Worm (Caenorhabditis elegans) whole organism, L3 larva: Measurements from ENCODE around the gene ZK813.2.

Experiments used
- R02D3.7 ChIP-seq: fragments of 150-350 bp; optimal IDR thresholded peaks from 2 replicates; lab custom pipeline; 2014; ENCODE audit warnings: missing biosample characterization, missing genetic modification characterization
- ZK546.5 ChIP-seq: sonication (generic microtip); optimal IDR thresholded peaks from 2 replicates; lab custom pipeline; 2017; ENCODE audit warnings: missing biosample characterization, missing genetic modification characterization
- aly-2 ChIP-seq: fragments of 150-350 bp; optimal IDR thresholded peaks from 2 replicates; lab custom pipeline; 2014; ENCODE audit warnings: missing biosample characterization, missing genetic modification characterization
- ceh-28 ChIP-seq: fragments of 150-350 bp; optimal IDR thresholded peaks from 2 replicates; lab custom pipeline; 2014; ENCODE audit warnings: missing biosample characterization, missing genetic modification reagents, missing genetic modification characterization
- ceh-82 ChIP-seq: fragments of 150-350 bp; optimal IDR thresholded peaks from 2 replicates; lab custom pipeline; 2014; ENCODE audit warnings: missing biosample characterization, missing genetic modification characterization
- egl-27 ChIP-seq: sonication (generic microtip); optimal IDR thresholded peaks from 4 replicates; lab custom pipeline; 2017; ENCODE audit warnings: missing biosample characterization, missing genetic modification reagents, missing genetic modification characterization
- egl-5 ChIP-seq: fragments of 150-350 bp; optimal IDR thresholded peaks from 2 replicates; lab custom pipeline; 2017; ENCODE audit warnings: missing biosample characterization, missing genetic modification reagents, missing genetic modification characterization, inconsistent platforms
- elt-1 ChIP-seq: fragments of 150-350 bp; optimal IDR thresholded peaks from 2 replicates; lab custom pipeline; 2014; ENCODE audit warnings: missing biosample characterization, missing genetic modification characterization
- elt-2 ChIP-seq: sonication (generic microtip); optimal IDR thresholded peaks from 2 replicates; lab custom pipeline; 2016; ENCODE audit warnings: missing genetic modification reagents, mild to moderate bottlenecking, missing genetic modification characterization, missing compliant biosample characterization
- elt-3 ChIP-seq, 3 experiments: fragments of 150-350 bp in 1 of 3; sonication (generic microtip) in 2 of 3; optimal IDR thresholded peaks; 2 replicates in 2 of 3; 4 replicates in 1 of 3; lab custom pipeline; 2014 to 2017; ENCODE audit warnings: missing biosample characterization in 3 of 3, missing genetic modification characterization in 3 of 3
- eor-1 ChIP-seq, 2 experiments: fragments of 150-350 bp; optimal IDR thresholded peaks; 2 replicates each; lab custom pipeline; 2014 to 2018; ENCODE audit warnings: missing biosample characterization in 2 of 2, missing genetic modification characterization in 2 of 2
- fkh-2 ChIP-seq: fragments of 150-350 bp; optimal IDR thresholded peaks from 2 replicates; lab custom pipeline; 2014; ENCODE audit warnings: missing biosample characterization, missing genetic modification reagents, missing genetic modification characterization
- hmg-11 ChIP-seq: sonication (generic microtip); optimal IDR thresholded peaks from 2 replicates; lab custom pipeline; 2016; ENCODE audit warnings: missing genetic modification characterization, missing compliant biosample characterization
- jun-1 ChIP-seq: fragments of 150-350 bp; optimal IDR thresholded peaks from 2 replicates; lab custom pipeline; 2014; ENCODE audit warnings: missing biosample characterization, missing genetic modification reagents, missing genetic modification characterization
- lin-39 ChIP-seq: fragments of 150-350 bp; optimal IDR thresholded peaks from 2 replicates; lab custom pipeline; 2018; ENCODE audit warnings: missing biosample characterization, missing genetic modification reagents, missing genetic modification characterization
- lsy-12 ChIP-seq: sonication (generic microtip); optimal IDR thresholded peaks from 2 replicates; lab custom pipeline; 2016; ENCODE audit warnings: mild to moderate bottlenecking, missing genetic modification characterization, missing compliant biosample characterization
- mdl-1 ChIP-seq: fragments of 150-350 bp; optimal IDR thresholded peaks from 2 replicates; lab custom pipeline; 2014; ENCODE audit warnings: missing biosample characterization, missing genetic modification characterization
- mml-1 ChIP-seq: fragments of 150-350 bp; sonication (generic microtip); optimal IDR thresholded peaks from 3 replicates; lab custom pipeline; 2014; ENCODE audit warnings: missing biosample characterization, missing genetic modification characterization
- nhr-11 ChIP-seq: fragments of 150-350 bp; optimal IDR thresholded peaks from 2 replicates; lab custom pipeline; 2014; ENCODE audit warnings: missing biosample characterization, missing genetic modification characterization
- nhr-12 ChIP-seq: fragments of 150-350 bp; optimal IDR thresholded peaks from 2 replicates; lab custom pipeline; 2014; ENCODE audit warnings: missing biosample characterization, missing genetic modification characterization
- nhr-23 ChIP-seq: fragments of 150-350 bp; optimal IDR thresholded peaks from 2 replicates; lab custom pipeline; 2014; ENCODE audit warnings: missing biosample characterization, missing genetic modification reagents, missing genetic modification characterization
- nhr-25 ChIP-seq: sonication (generic microtip); optimal IDR thresholded peaks from 2 replicates; lab custom pipeline; 2017; ENCODE audit warnings: missing biosample characterization, missing genetic modification characterization
- nhr-43 ChIP-seq: sonication (generic microtip); optimal IDR thresholded peaks from 2 replicates; lab custom pipeline; 2016; ENCODE audit warnings: mild to moderate bottlenecking, missing genetic modification characterization, missing compliant biosample characterization; ENCODE audit not compliant: poor library complexity, severe bottlenecking
- nhr-76 ChIP-seq: fragments of 150-350 bp; sonication (generic microtip); optimal IDR thresholded peaks from 5 replicates; lab custom pipeline; 2014; ENCODE audit warnings: missing biosample characterization, missing genetic modification characterization
- nhr-77 ChIP-seq: fragments of 150-350 bp; optimal IDR thresholded peaks from 2 replicates; lab custom pipeline; 2014; ENCODE audit warnings: missing biosample characterization, missing genetic modification characterization
- pha-4 ChIP-seq: fragments of 150-350 bp; optimal IDR thresholded peaks from 2 replicates; lab custom pipeline; 2014; ENCODE audit warnings: missing biosample characterization, missing genetic modification reagents, missing genetic modification characterization
- pqm-1 ChIP-seq: fragments of 150-350 bp; optimal IDR thresholded peaks from 2 replicates; lab custom pipeline; 2017; ENCODE audit warnings: missing biosample characterization, missing genetic modification characterization, inconsistent platforms
- sea-2 ChIP-seq: fragments of 150-350 bp; sonication (generic microtip); optimal IDR thresholded peaks from 4 replicates; lab custom pipeline; 2014; ENCODE audit warnings: missing biosample characterization, missing genetic modification reagents, missing genetic modification characterization
- skn-1 ChIP-seq: fragments of 150-350 bp; optimal IDR thresholded peaks from 2 replicates; lab custom pipeline; 2014; ENCODE audit warnings: missing biosample characterization, missing genetic modification characterization
- tbx-2 ChIP-seq: sonication (generic microtip); optimal IDR thresholded peaks from 2 replicates; lab custom pipeline; 2016; ENCODE audit warnings: mild to moderate bottlenecking, missing genetic modification characterization, missing compliant biosample characterization

ZK813.2 gene

DNA sequence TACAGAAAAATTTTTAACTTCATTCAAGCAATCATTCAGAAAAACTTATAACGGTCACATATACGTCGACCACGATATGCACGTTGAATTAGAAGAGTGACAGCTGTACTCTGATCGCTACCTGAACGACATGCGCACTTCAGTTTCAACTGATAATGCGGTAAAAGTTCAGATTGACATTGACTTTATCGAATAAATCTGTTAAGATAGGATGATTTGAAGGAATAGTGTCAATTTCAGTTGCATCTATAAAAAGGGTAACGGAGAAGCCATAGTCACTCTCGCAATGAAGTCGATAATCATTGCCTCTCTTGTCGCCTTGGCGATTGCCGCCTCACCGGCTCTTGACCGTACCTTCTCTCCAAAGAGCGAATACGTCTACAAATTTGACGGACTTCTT, 40.4 kb upstream of the ZK813.2 start, which contains the start of gene vit-5:
TSS of gene vit-5 (plus strand) at position 277 of the 400 bp plus-strand sequence.
- no peak for TF ChIP-seq egl-27

- TF ChIP-seq elt-1 (tag; lab: Kevin White, UChicago) = no peak
- TF ChIP-seq tbx-2 (tag; lab: Kevin White, UChicago) = no peak
- TF ChIP-seq fkh-2 (tag; lab: Kevin White, UChicago) = no peak
- no peak for TF ChIP-seq sea-2 (GFP tag; lab: Kevin White, UChicago)
- TF ChIP-seq hmg-11 (tag; lab: Kevin White, UChicago) = no peak
- no peak for TF ChIP-seq R02D3.7 (tag; lab: Kevin White, UChicago)
Measured at ce11 chrX:3408717-3409303, 34.8 kb upstream of the ZK813.2 start.

ce11 chrX:3411565-3412022, 32.0 kb upstream of the ZK813.2 start, which contains the start of gene unc-78:
Gene unc-78, minus strand, starts transcription at chrX:3411615.
- TF ChIP-seq lsy-12 (tag; lab: Kevin White, UChicago) (no peak), elt-2 (peak; percentile 0), pha-4 (tag; lab: Kevin White, UChicago) (peak; percentile 16), pqm-1 (peak; percentile 31), mdl-1 (tag; lab: Kevin White, UChicago) (no peak)

ce11 chrX:3414660-3415144, 28.9 kb upstream of the ZK813.2 start, which contains the start of gene dhs-27:
Gene dhs-27, minus strand, starts transcription at chrX:3414710.
- TF ChIP-seq nhr-23 (tag; lab: Kevin White, UChicago) (peak; percentile 60), elt-3 (tag; optimal IDR thresholded peaks at IDR 0.05; lab: Kevin White, UChicago) (no peak), pha-4 (tag; lab: Kevin White, UChicago) (no peak), egl-5 (tag; lab: Kevin White, UChicago) (no peak), skn-1 (tag; lab: Kevin White, UChicago) (no peak), nhr-43 (tag; lab: Kevin White, UChicago) (no peak), aly-2 (tag; lab: Kevin White, UChicago) (no peak), nhr-25 (tag; lab: Kevin White, UChicago) (peak; percentile 59), nhr-77 (tag; lab: Kevin White, UChicago) (no peak)
- TF ChIP-seq, all 47 proteins: peak for 2

DNA sequence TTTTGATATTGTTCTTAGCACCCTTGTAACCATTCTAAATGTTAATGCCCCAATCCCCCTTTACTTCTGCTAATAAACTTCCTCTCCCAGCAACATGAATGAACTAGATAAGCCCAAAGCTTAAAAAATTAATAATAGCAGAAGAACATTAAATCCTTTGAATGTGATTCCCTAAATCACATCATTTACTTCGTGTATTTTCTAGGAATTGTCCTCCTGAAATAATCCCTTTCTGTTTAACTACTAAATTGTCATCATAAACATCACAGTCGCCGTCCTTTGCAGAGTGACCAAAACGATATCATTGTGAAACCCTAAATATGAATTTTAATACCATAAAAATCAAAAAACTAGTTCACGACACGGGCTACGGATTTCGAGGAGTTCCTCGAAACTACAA, 27.6 kb upstream of the ZK813.2 start:
- TF ChIP-seq lin-39 (tag; lab: Kevin White, UChicago) (no peak), sea-2 (GFP tag; lab: Kevin White, UChicago) (no peak)

- no peak for TF ChIP-seq tbx-2 (tag; lab: Kevin White, UChicago)
- TF ChIP-seq nhr-43 (tag; lab: Kevin White, UChicago) = no peak
- no peak for TF ChIP-seq ceh-82 (tag; lab: Kevin White, UChicago)
- no peak for TF ChIP-seq eor-1 (tag; optimal IDR thresholded peaks at IDR 0.05; lab: Kevin White, UChicago)
- TF ChIP-seq mml-1 = no peak
- TF ChIP-seq R02D3.7 (tag; lab: Kevin White, UChicago) = no peak
- TF ChIP-seq sea-2 (GFP tag; lab: Kevin White, UChicago) = no peak
- no peak for TF ChIP-seq elt-1 (tag; lab: Kevin White, UChicago)
- no peak for TF ChIP-seq ZK546.5 (tag; lab: Kevin White, UChicago)
- no peak for TF ChIP-seq jun-1 (tag; lab: Kevin White, UChicago)
- no peak for TF ChIP-seq nhr-23 (tag; lab: Kevin White, UChicago)
- no peak for TF ChIP-seq nhr-76
- no peak for TF ChIP-seq egl-27
Measured at ce11 chrX:3419084-3419483, 24.5 kb upstream of the ZK813.2 start, which contains the start of gene C04F6.7. Gene C04F6.7, minus strand, starts transcription at chrX:3419184.

DNA sequence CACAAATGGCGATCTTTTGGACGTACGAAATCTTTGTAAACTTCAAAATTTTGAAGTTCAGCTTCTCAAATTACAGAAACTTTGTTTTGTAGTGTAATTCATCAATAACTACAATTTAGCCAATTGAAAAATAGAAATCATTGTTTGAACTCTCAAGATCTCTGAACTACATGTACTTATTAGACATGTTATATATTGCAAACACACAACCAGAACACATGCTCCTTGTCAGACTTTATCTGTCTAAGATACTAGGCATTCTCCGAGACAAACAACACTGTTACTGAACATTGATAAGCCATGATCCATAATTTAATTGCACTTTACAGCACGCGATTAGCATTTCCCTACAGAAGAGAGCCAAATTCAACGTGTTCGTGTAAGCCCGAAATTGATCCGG, 19.1 kb upstream of the ZK813.2 start, which contains the start of gene ZK813.6:
TSS of gene ZK813.6 (plus strand) at position 301 of the 400 bp plus-strand sequence.
- no peak for TF ChIP-seq nhr-11 (tag; lab: Kevin White, UChicago)
- no peak for TF ChIP-seq egl-27
- TF ChIP-seq ceh-28 = no peak
- no peak for TF ChIP-seq tbx-2 (tag; lab: Kevin White, UChicago)
- TF ChIP-seq nhr-77 (tag; lab: Kevin White, UChicago) = no peak
- no peak for TF ChIP-seq egl-5 (tag; lab: Kevin White, UChicago)
- no peak for TF ChIP-seq hmg-11 (tag; lab: Kevin White, UChicago)
- no peak for TF ChIP-seq nhr-25 (tag; lab: Kevin White, UChicago)
- TF ChIP-seq jun-1 (tag; lab: Kevin White, UChicago) = no peak
- TF ChIP-seq nhr-12 = no peak
- TF ChIP-seq, all 47 proteins: peak for 0
